Worm (Caenorhabditis elegans): ENCODE results near the gene EGAP1.1.

Gene EGAP1.1

ce11 chrIII:5943368-5944180 is 6.6 kb upstream of the EGAP1.1 start (continued):
- peak; percentile 60 for TF ChIP-seq hmg-1.2 (GFP tag; IDR thresholded peaks at IDR 0.05)
- TF ChIP-seq ztf-18 (tag; optimal IDR thresholded peaks at IDR 0.05), result peak; percentile 11
- TF ChIP-seq attf-6 (GFP tag; IDR thresholded peaks at IDR 0.05), result peak; percentile 55; the same call in 1 of the 2 replicates
- no peak for TF ChIP-seq efl-1 (GFP tag; optimal IDR thresholded peaks at IDR 0.05)
- peak in 1 of 3 experiments; percentile 78 for TF ChIP-seq lin-35 (GFP tag; optimal IDR thresholded peaks at IDR 0.05)
- no peak for TF ChIP-seq aptf-3 (GFP tag; IDR thresholded peaks at IDR 0.05)
- TF ChIP-seq chd-7 (tag; optimal IDR thresholded peaks at IDR 0.05), result no peak
- no peak for TF ChIP-seq ztf-25 (GFP tag; IDR thresholded peaks at IDR 0.05)
- peak; percentile 81 for TF ChIP-seq ekl-4 (GFP tag; IDR thresholded peaks at IDR 0.05)
- peak; percentile 15 for TF ChIP-seq pbrm-1 (GFP tag; IDR thresholded peaks at IDR 0.05)
- peak; percentile 89 for TF ChIP-seq hrde-1 (tag; optimal IDR thresholded peaks at IDR 0.05; ENCODE audit: borderline replicate concordance)
- peak; percentile 39 for TF ChIP-seq attf-5 (GFP tag; optimal IDR thresholded peaks at IDR 0.05)
- TF ChIP-seq ceh-79 (tag; optimal IDR thresholded peaks at IDR 0.05), result no peak
- TF ChIP-seq ztf-6 (GFP tag; IDR thresholded peaks at IDR 0.05), result no peak
- TF ChIP-seq egrh-3 (GFP tag; IDR thresholded peaks at IDR 0.05), result no peak; the same call in 1 of the 2 replicates
- TF ChIP-seq nhr-90 (tag; optimal IDR thresholded peaks at IDR 0.05), result peak; percentile 65
- TF ChIP-seq lin-26 (GFP tag; IDR thresholded peaks at IDR 0.05), result peak; percentile 77; the same call in 1 of the 2 replicates
- TF ChIP-seq ama-1 (optimal IDR thresholded peaks at IDR 0.05), result peak; percentile 91
- TF ChIP-seq ama-1 (GFP tag; optimal IDR thresholded peaks at IDR 0.05), result peak; percentile 78 to 91
- peak; percentile 82 for TF ChIP-seq athp-1 (tag; optimal IDR thresholded peaks at IDR 0.05)
- TF ChIP-seq rec-8 (tag; optimal IDR thresholded peaks at IDR 0.05), result peak in 1 of 2 experiments; percentile 15
- peak; percentile 62 for TF ChIP-seq lin-54 (GFP tag; optimal IDR thresholded peaks at IDR 0.05)
- TF ChIP-seq dox-1 (GFP tag; IDR thresholded peaks at IDR 0.05), result peak; percentile 56
- no peak; the same call in 1 of the 2 replicates for TF ChIP-seq nhr-120 (GFP tag; IDR thresholded peaks at IDR 0.05)
- TF ChIP-seq B0019.2 (GFP tag; conservative IDR thresholded peaks at IDR 0.05), result no peak
- peak; percentile 31 to 35 for TF ChIP-seq let-607 (tag; optimal IDR thresholded peaks at IDR 0.05)
- TF ChIP-seq ceh-27 (GFP tag; optimal IDR thresholded peaks at IDR 0.05), result peak; percentile 50
- TF ChIP-seq rpc-1 (optimal IDR thresholded peaks at IDR 0.05), result no peak
- TF ChIP-seq rpc-1 (tag; optimal IDR thresholded peaks at IDR 0.05), result no peak
- no peak for TF ChIP-seq ccch-3 (GFP tag; optimal IDR thresholded peaks at IDR 0.05)
- TF ChIP-seq Y95B8A.8 (GFP tag; IDR thresholded peaks at IDR 0.05), result peak; percentile 89
- TF ChIP-seq F10E7.11 (tag; optimal IDR thresholded peaks at IDR 0.05), result no peak
- TF ChIP-seq hlh-12 (tag; optimal IDR thresholded peaks at IDR 0.05), result no peak
- no peak for TF ChIP-seq Y67H2A.10 (GFP tag; conservative IDR thresholded peaks at IDR 0.05)
- TF ChIP-seq die-1 (tag; optimal IDR thresholded peaks at IDR 0.05), result peak; percentile 46

ce11 chrIII:5942104-5942503 is 5.1 kb upstream of the EGAP1.1 start:
- TF ChIP-seq ceh-40 (GFP tag; IDR thresholded peaks at IDR 0.05), result peak; percentile 49; the same call in 1 of the 2 replicates
- no peak for TF ChIP-seq nhr-27 (tag; optimal IDR thresholded peaks at IDR 0.05)
- peak; percentile 34 for TF ChIP-seq dox-1 (GFP tag; IDR thresholded peaks at IDR 0.05)
- TF ChIP-seq B0035.1 (tag; optimal IDR thresholded peaks at IDR 0.05), result no peak
- 0 out of 2 replicates have a peak, but pooled peaks have one; percentile 11 for TF ChIP-seq let-526 (GFP tag; IDR thresholded peaks at IDR 0.05)
- TF ChIP-seq nhr-80 (tag; optimal IDR thresholded peaks at IDR 0.05), result no peak
- TF ChIP-seq egl-44 (GFP tag; IDR thresholded peaks at IDR 0.05), result no peak
- peak in 1 of 3 experiments; percentile 51 for TF ChIP-seq lin-35 (GFP tag; optimal IDR thresholded peaks at IDR 0.05)
- no peak for TF ChIP-seq lsl-1 (GFP tag; optimal IDR thresholded peaks at IDR 0.05)
- TF ChIP-seq F49E8.2 (tag; optimal IDR thresholded peaks at IDR 0.05; ENCODE audit: insufficient read depth), result no peak
- TF ChIP-seq rcor-1 (GFP tag; IDR thresholded peaks at IDR 0.05), result peak; percentile 21; the same call in 1 of the 2 replicates
